Fruit fly (Drosophila melanogaster) whole organism, wandering third instar larva: ENCODE results near the gene CG31278.

Experiments used
- Abd-B ChIP-seq: fragments of >200 bp; optimal IDR thresholded peaks from 2 replicates; lab custom pipeline; 2017; ENCODE audit warnings: missing biosample characterization, missing genetic modification characterization
- CG32264 ChIP-seq: fragments of 200-800 bp; sonication (Bioruptor generic); optimal IDR thresholded peaks from 2 replicates; lab custom pipeline; 2016; ENCODE audit warnings: missing biosample characterization, missing genetic modification characterization
- Dfd ChIP-seq: fragments of >200 bp; optimal IDR thresholded peaks from 2 replicates; lab custom pipeline; 2017; ENCODE audit warnings: missing biosample characterization, missing genetic modification characterization
- Dif ChIP-seq: fragments of 200-275, 200-300 bp; sonication (Bioruptor generic); optimal IDR thresholded peaks from 2 replicates; lab custom pipeline; 2018; ENCODE audit warnings: missing biosample characterization, missing genetic modification characterization; ENCODE audit not compliant: partially characterized antibody
- GATAd ChIP-seq: sonication (Bioruptor generic); optimal IDR thresholded peaks from 2 replicates; lab custom pipeline; 2016; ENCODE audit warnings: missing biosample characterization, missing genetic modification characterization
- HLH106 ChIP-seq: fragments of 200-800 bp; optimal IDR thresholded peaks from 3 replicates; lab custom pipeline; 2019; ENCODE audit warnings: missing biosample characterization, mild to moderate bottlenecking, missing genetic modification characterization, moderate library complexity
- Hnf4 ChIP-seq: fragments of 200-800 bp; sonication (Bioruptor generic); optimal IDR thresholded peaks from 2 replicates; lab custom pipeline; 2016; ENCODE audit warnings: missing biosample characterization, mild to moderate bottlenecking, missing genetic modification characterization
- Hr78 ChIP-seq: fragments of >200 bp; optimal IDR thresholded peaks from 2 replicates; lab custom pipeline; 2017; ENCODE audit warnings: missing biosample characterization, missing genetic modification characterization
- Hr83 ChIP-seq: fragments of 200-300 bp; sonication (Bioruptor generic); optimal IDR thresholded peaks from 2 replicates; lab custom pipeline; 2016; ENCODE audit warnings: missing biosample characterization, mild to moderate bottlenecking, missing genetic modification characterization, moderate library complexity; ENCODE audit not compliant: poor library complexity, severe bottlenecking
- Jra ChIP-seq: sonication (Bioruptor generic); optimal IDR thresholded peaks from 2 replicates; lab custom pipeline; 2016; ENCODE audit warnings: missing biosample characterization, missing genetic modification characterization
- Mio ChIP-seq: sonication (Bioruptor generic); optimal IDR thresholded peaks from 2 replicates; lab custom pipeline; 2016; ENCODE audit warnings: missing biosample characterization, missing genetic modification characterization
- Myc ChIP-seq: fragments of >200 bp; optimal IDR thresholded peaks from 2 replicates; lab custom pipeline; 2017
- N ChIP-seq: fragments of >200 bp; optimal IDR thresholded peaks from 2 replicates; lab custom pipeline; 2018; ENCODE audit warnings: missing biosample characterization, missing external identifiers, missing genetic modification characterization
- Rel ChIP-seq, 2 experiments: fragments of 200-800 bp; sonication (Bioruptor generic) in 1 of 2; optimal IDR thresholded peaks; 2 replicates in 1 of 2; 3 replicates in 1 of 2; lab custom pipeline; 2016 to 2019; ENCODE audit warnings: mild to moderate bottlenecking in 2 of 2, missing biosample characterization in 2 of 2, missing genetic modification characterization in 2 of 2, moderate library complexity in 1 of 2
- Sp1 ChIP-seq: fragments of 200-800 bp; sonication (Bioruptor generic); optimal IDR thresholded peaks from 3 replicates; lab custom pipeline; 2019; ENCODE audit warnings: missing biosample characterization, mild to moderate bottlenecking, missing genetic modification characterization, moderate library complexity
- Vsx2 ChIP-seq: fragments of 200-300, 225-300 bp; sonication (Bioruptor generic); optimal IDR thresholded peaks from 2 replicates; lab custom pipeline; 2018; ENCODE audit warnings: missing biosample characterization, missing genetic modification characterization; ENCODE audit not compliant: partially characterized antibody
- brk ChIP-seq: fragments of 200-800 bp; sonication (Bioruptor generic); optimal IDR thresholded peaks from 2 replicates; lab custom pipeline; 2016; ENCODE audit warnings: missing biosample characterization, mild to moderate bottlenecking, missing genetic modification characterization
- dl ChIP-seq, 2 experiments: fragments of 175-275, 200-275 bp in 1 of 2; fragments of 200-275 bp in 1 of 2; sonication (Bioruptor generic); optimal IDR thresholded peaks; lab custom pipeline; 2018; ENCODE audit warnings: mild to moderate bottlenecking in 2 of 2, missing biosample characterization in 2 of 2, missing genetic modification characterization in 2 of 2, moderate library complexity in 2 of 2; ENCODE audit not compliant: partially characterized antibody in 2 of 2, insufficient read depth in 1 of 2
- dmrt93B ChIP-seq: fragments of 200-800 bp; sonication (Bioruptor generic); optimal IDR thresholded peaks from 2 replicates; lab custom pipeline; 2018; ENCODE audit warnings: missing biosample characterization, mild to moderate bottlenecking, missing genetic modification characterization
- dsf ChIP-seq: sonication (Bioruptor generic); optimal IDR thresholded peaks from 2 replicates; lab custom pipeline; 2016; ENCODE audit warnings: missing biosample characterization, missing genetic modification characterization, borderline replicate concordance
- ey ChIP-seq: fragments of 200-800 bp; sonication (Bioruptor generic); optimal IDR thresholded peaks from 2 replicates; lab custom pipeline; 2016; ENCODE audit warnings: missing biosample characterization, missing genetic modification characterization
- foxo ChIP-seq, 2 experiments: fragments of 200-800 bp; sonication (Bioruptor generic); optimal IDR thresholded peaks; 2 replicates in 1 of 2; 3 replicates in 1 of 2; lab custom pipeline; 2016 to 2017; ENCODE audit warnings: missing biosample characterization in 2 of 2, missing genetic modification characterization in 2 of 2
- fru ChIP-seq: fragments of 200-800 bp; sonication (Bioruptor generic); optimal IDR thresholded peaks from 3 replicates; lab custom pipeline; 2016; ENCODE audit warnings: missing biosample characterization, mild to moderate bottlenecking, missing genetic modification characterization
- h ChIP-seq: fragments of 200-800 bp; sonication (Bioruptor generic); optimal IDR thresholded peaks from 3 replicates; lab custom pipeline; 2016; ENCODE audit warnings: missing biosample characterization, mild to moderate bottlenecking, missing genetic modification characterization
- jim ChIP-seq: fragments of 175-275, 200-325 bp; sonication (Bioruptor generic); optimal IDR thresholded peaks from 2 replicates; lab custom pipeline; 2016; ENCODE audit warnings: missing biosample characterization, mild to moderate bottlenecking, missing genetic modification characterization
- lola ChIP-seq: fragments of >200 bp; optimal IDR thresholded peaks from 2 replicates; lab custom pipeline; 2017; ENCODE audit warnings: missing biosample characterization, missing genetic modification characterization
- pan ChIP-seq: fragments of >200 bp; optimal IDR thresholded peaks from 2 replicates; lab custom pipeline; 2017
- psq ChIP-seq: fragments of 200-800 bp; sonication (Bioruptor generic); optimal IDR thresholded peaks from 3 replicates; lab custom pipeline; 2017; ENCODE audit warnings: missing biosample characterization, mild to moderate bottlenecking, missing genetic modification characterization, moderate library complexity
- rgr ChIP-seq: fragments of 200-800 bp; sonication (Bioruptor generic); optimal IDR thresholded peaks from 3 replicates; lab custom pipeline; 2016; ENCODE audit warnings: missing biosample characterization, mild to moderate bottlenecking, missing genetic modification characterization
- sage ChIP-seq: fragments of 200-800 bp; sonication (Bioruptor generic); optimal IDR thresholded peaks from 2 replicates; lab custom pipeline; 2016; ENCODE audit warnings: missing biosample characterization, mild to moderate bottlenecking, missing genetic modification characterization
- sv ChIP-seq: fragments of 200-800 bp; sonication (Bioruptor generic); optimal IDR thresholded peaks from 3 replicates; lab custom pipeline; 2016; ENCODE audit warnings: missing biosample characterization, missing genetic modification characterization
- tai ChIP-seq: sonication (Bioruptor generic); optimal IDR thresholded peaks from 2 replicates; lab custom pipeline; 2016; ENCODE audit warnings: missing biosample characterization, missing genetic modification characterization
- usp ChIP-seq: fragments of >200 bp; optimal IDR thresholded peaks from 2 replicates; lab custom pipeline; 2017; ENCODE audit warnings: missing biosample characterization, missing genetic modification characterization
- woc ChIP-seq: sonication (Bioruptor generic); optimal IDR thresholded peaks from 2 replicates; lab custom pipeline; 2016; ENCODE audit warnings: missing biosample characterization, mild to moderate bottlenecking, missing genetic modification characterization

The CG31278 gene

dm6 chr3R:10680825-10681681 lies 27.1 kb downstream of the CG31278 start, which contains the start of gene Phyhd1 (continued):
- TF ChIP-seq Dfd (GFP tag; lab: Kevin White, UChicago) (no peak), dsf (no peak), HLH106 (tag; lab: Kevin White, UChicago) (peak; percentile 60), CG32264 (GFP tag; lab: Kevin White, UChicago) (peak; percentile 81), lola (GFP tag; lab: Kevin White, UChicago) (no peak)

dm6 chr3R:10679911-10680310 lies 28.2 kb downstream of the CG31278 start:
- TF ChIP-seq foxo (GFP tag; optimal IDR thresholded peaks at IDR 0.05; lab: Kevin White, UChicago) (no peak), Dfd (GFP tag; lab: Kevin White, UChicago) (no peak), lola (GFP tag; lab: Kevin White, UChicago) (no peak), Hnf4 (GFP tag; lab: Kevin White, UChicago) (no peak), sage (no peak), dl (GFP tag; optimal IDR thresholded peaks at IDR 0.05; lab: Kevin White, UChicago; ENCODE audit: insufficient read depth in 1 of 2, partially characterized antibody in 2 of 2) (no peak), usp (no peak), N (GFP tag; lab: Kevin White, UChicago) (no peak), Sp1 (GFP tag; lab: Kevin White, UChicago) (no peak), Mio (GFP tag; lab: Kevin White, UChicago) (no peak), Jra (GFP tag; lab: Kevin White, UChicago) (no peak), Hr78 (GFP tag; lab: Kevin White, UChicago) (no peak), woc (GFP tag; lab: Kevin White, UChicago) (no peak), Rel (GFP tag; optimal IDR thresholded peaks at IDR 0.05; lab: Kevin White, UChicago) (no peak), Rel (tag; optimal IDR thresholded peaks at IDR 0.05; lab: Kevin White, UChicago) (no peak), HLH106 (tag; lab: Kevin White, UChicago) (no peak), pan (lab: Kevin White, UChicago) (no peak), sv (no peak), Myc (lab: Kevin White, UChicago) (no peak), Abd-B (GFP tag; lab: Kevin White, UChicago) (no peak), jim (GFP tag; lab: Kevin White, UChicago) (no peak)

dm6 chr3R:10678935-10679565 lies 29.1 kb downstream of the CG31278 start:
- no peak for TF ChIP-seq dsf

dm6 chr3R:10677245-10677902 lies 30.8 kb downstream of the CG31278 start, which contains the start of gene CG6465:
TSS of gene CG6465 (minus strand) at chr3R:10677251.
- TF ChIP-seq Jra (GFP tag; lab: Kevin White, UChicago) (no peak), tai (peak; percentile 27), Myc (lab: Kevin White, UChicago) (peak; percentile 76), N (GFP tag; lab: Kevin White, UChicago) (peak; percentile 44), rgr (GFP tag; lab: Kevin White, UChicago) (no peak)
- TF ChIP-seq, all 38 proteins: peak for 3

dm6 chr3R:10675101-10675500 lies 33.0 kb downstream of the CG31278 start:
- no peak for TF ChIP-seq dmrt93B
- no peak for TF ChIP-seq pan (lab: Kevin White, UChicago)
- TF ChIP-seq CG32264 (GFP tag; lab: Kevin White, UChicago), result no peak
- TF ChIP-seq brk (GFP tag; lab: Kevin White, UChicago), result peak; percentile 6
- TF ChIP-seq psq (GFP tag; lab: Kevin White, UChicago), result no peak
- peak; percentile 47 for TF ChIP-seq h
- no peak for TF ChIP-seq ey (GFP tag; lab: Kevin White, UChicago)
- no peak for TF ChIP-seq tai
- peak; percentile 54 for TF ChIP-seq fru
- TF ChIP-seq Rel (GFP tag; optimal IDR thresholded peaks at IDR 0.05; lab: Kevin White, UChicago), result no peak
- no peak for TF ChIP-seq Rel (tag; optimal IDR thresholded peaks at IDR 0.05; lab: Kevin White, UChicago)
- TF ChIP-seq woc (GFP tag; lab: Kevin White, UChicago), result no peak
- no peak for TF ChIP-seq GATAd (GFP tag; lab: Kevin White, UChicago)
- no peak for TF ChIP-seq Dif (GFP tag; lab: Kevin White, UChicago)
- TF ChIP-seq Vsx2 (GFP tag; lab: Kevin White, UChicago), result no peak
- TF ChIP-seq dl (GFP tag; optimal IDR thresholded peaks at IDR 0.05; lab: Kevin White, UChicago; ENCODE audit: insufficient read depth in 1 of 2, partially characterized antibody in 2 of 2), result no peak
- TF ChIP-seq rgr (GFP tag; lab: Kevin White, UChicago), result peak; percentile 17
- TF ChIP-seq Hr83, result peak; percentile 17
- peak; percentile 72 for TF ChIP-seq Myc (lab: Kevin White, UChicago)
- no peak for TF ChIP-seq HLH106 (tag; lab: Kevin White, UChicago)
- peak in 1 of 2 experiments; percentile 42 for TF ChIP-seq foxo (GFP tag; optimal IDR thresholded peaks at IDR 0.05; lab: Kevin White, UChicago)
- no peak for TF ChIP-seq Abd-B (GFP tag; lab: Kevin White, UChicago)
- TF ChIP-seq N (GFP tag; lab: Kevin White, UChicago), result no peak
